Worm (Caenorhabditis elegans) whole organism, young adult: ENCODE data around the gene W01C8.1.

Experiments used
- B0336.3 ChIP-seq: fragments of 200-800 bp; sonication (Bioruptor generic); IDR thresholded peaks from 2 replicates; pipeline ENCODE4 v1.3.6; 2022; ENCODE audit warnings: missing genetic modification characterization, missing compliant biosample characterization
- efl-1 ChIP-seq: fragments of 150-350 bp; optimal IDR thresholded peaks from 2 replicates; lab custom pipeline; 2014; ENCODE audit warnings: missing biosample characterization, missing genetic modification reagents, missing genetic modification characterization
- ets-4 ChIP-seq: fragments of 200-800 bp; sonication (Bioruptor generic); optimal IDR thresholded peaks from 2 replicates; lab custom pipeline; 2018; ENCODE audit warnings: mild to moderate bottlenecking, missing genetic modification characterization, missing compliant biosample characterization
- nhr-90 ChIP-seq: sonication (generic microtip); optimal IDR thresholded peaks from 2 replicates; lab custom pipeline; 2016; ENCODE audit warnings: missing genotype, mild to moderate bottlenecking, missing genetic modification characterization, missing compliant biosample characterization
- pha-4 ChIP-seq: fragments of 150-350 bp; sonication (generic microtip); optimal IDR thresholded peaks from 2 replicates; lab custom pipeline; 2014; ENCODE audit warnings: missing biosample characterization, missing genetic modification reagents, missing genetic modification characterization

DNA sequence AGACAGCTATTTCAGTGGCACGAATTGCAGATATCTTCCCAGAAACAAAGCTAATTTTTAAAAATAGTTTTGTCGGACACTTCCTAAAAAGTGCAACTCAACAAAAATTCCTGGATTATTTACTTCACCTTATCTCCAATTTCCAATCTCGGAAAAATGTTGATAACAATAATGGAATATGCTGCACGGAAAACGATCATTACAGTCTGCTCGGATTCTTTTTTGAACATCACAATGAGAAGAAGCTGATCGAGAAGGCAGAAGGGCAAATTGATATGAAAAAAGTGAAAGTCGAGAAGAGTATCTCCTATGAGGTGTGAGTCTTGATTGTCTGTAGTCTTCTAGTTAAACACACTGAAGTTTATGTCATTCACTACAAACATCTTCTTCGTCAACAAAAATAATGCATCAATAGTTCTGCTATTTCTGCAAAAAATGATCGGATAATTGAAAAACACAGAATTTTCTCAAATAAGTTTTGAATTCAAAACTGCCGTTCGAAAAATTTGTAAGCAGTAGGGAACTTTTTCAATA is 23.7 kb downstream of the W01C8.1 start:
- TF ChIP-seq B0336.3 (GFP tag; lab: Robert Waterston, UW) (no peak), nhr-90 (no peak), efl-1 (GFP tag; lab: Kevin White, UChicago) (no peak), ets-4 (GFP tag; lab: Kevin White, UChicago) (no peak), pha-4 (tag; lab: Kevin White, UChicago) (no peak)
